Worm (Caenorhabditis elegans) whole organism, L3 larva: Measurements from ENCODE around the gene ZC13.10.

Experiments
- ZK546.5 ChIP-seq: sonication (generic microtip); optimal IDR thresholded peaks from 2 replicates; lab custom pipeline; 2017; ENCODE audit warnings: missing biosample characterization, missing genetic modification characterization
- aly-2 ChIP-seq: fragments of 150-350 bp; optimal IDR thresholded peaks from 2 replicates; lab custom pipeline; 2014; ENCODE audit warnings: missing biosample characterization, missing genetic modification characterization
- ceh-16 ChIP-seq: sonication (generic microtip); optimal IDR thresholded peaks from 2 replicates; lab custom pipeline; 2017; ENCODE audit warnings: missing biosample characterization, missing genetic modification characterization
- ceh-28 ChIP-seq: fragments of 150-350 bp; optimal IDR thresholded peaks from 2 replicates; lab custom pipeline; 2014; ENCODE audit warnings: missing biosample characterization, missing genetic modification reagents, missing genetic modification characterization
- ceh-82 ChIP-seq: fragments of 150-350 bp; optimal IDR thresholded peaks from 2 replicates; lab custom pipeline; 2014; ENCODE audit warnings: missing biosample characterization, missing genetic modification characterization
- egl-5 ChIP-seq: fragments of 150-350 bp; optimal IDR thresholded peaks from 2 replicates; lab custom pipeline; 2017; ENCODE audit warnings: missing biosample characterization, missing genetic modification reagents, missing genetic modification characterization, inconsistent platforms
- elt-1 ChIP-seq: fragments of 150-350 bp; optimal IDR thresholded peaks from 2 replicates; lab custom pipeline; 2014; ENCODE audit warnings: missing biosample characterization, missing genetic modification characterization
- elt-2 ChIP-seq: sonication (generic microtip); optimal IDR thresholded peaks from 2 replicates; lab custom pipeline; 2016; ENCODE audit warnings: missing genetic modification reagents, mild to moderate bottlenecking, missing genetic modification characterization, missing compliant biosample characterization
- eor-1 ChIP-seq, 2 experiments: fragments of 150-350 bp; optimal IDR thresholded peaks; 2 replicates each; lab custom pipeline; 2014 to 2018; ENCODE audit warnings: missing biosample characterization in 2 of 2, missing genetic modification characterization in 2 of 2
- fkh-10 ChIP-seq: sonication (generic microtip); optimal IDR thresholded peaks from 2 replicates; lab custom pipeline; 2017; ENCODE audit warnings: missing biosample characterization, missing genetic modification reagents, missing genetic modification characterization
- fkh-2 ChIP-seq: fragments of 150-350 bp; optimal IDR thresholded peaks from 2 replicates; lab custom pipeline; 2014; ENCODE audit warnings: missing biosample characterization, missing genetic modification reagents, missing genetic modification characterization
- fos-1 ChIP-seq: fragments of 150-350 bp; optimal IDR thresholded peaks from 2 replicates; lab custom pipeline; 2014; ENCODE audit warnings: missing biosample characterization, missing genetic modification characterization
- hmg-11 ChIP-seq: sonication (generic microtip); optimal IDR thresholded peaks from 2 replicates; lab custom pipeline; 2016; ENCODE audit warnings: missing genetic modification characterization, missing compliant biosample characterization
- mdl-1 ChIP-seq: fragments of 150-350 bp; optimal IDR thresholded peaks from 2 replicates; lab custom pipeline; 2014; ENCODE audit warnings: missing biosample characterization, missing genetic modification characterization
- mml-1 ChIP-seq: fragments of 150-350 bp; sonication (generic microtip); optimal IDR thresholded peaks from 3 replicates; lab custom pipeline; 2014; ENCODE audit warnings: missing biosample characterization, missing genetic modification characterization
- nfya-1 ChIP-seq: sonication (generic microtip); optimal IDR thresholded peaks from 2 replicates; lab custom pipeline; 2017; ENCODE audit warnings: missing genetic modification characterization, mild to moderate bottlenecking, missing compliant biosample characterization, antibody characterized with exemption, moderate library complexity; ENCODE audit not compliant: insufficient read depth
- nhr-11 ChIP-seq: fragments of 150-350 bp; optimal IDR thresholded peaks from 2 replicates; lab custom pipeline; 2014; ENCODE audit warnings: missing biosample characterization, missing genetic modification characterization
- nhr-12 ChIP-seq: fragments of 150-350 bp; optimal IDR thresholded peaks from 2 replicates; lab custom pipeline; 2014; ENCODE audit warnings: missing biosample characterization, missing genetic modification characterization
- nhr-23 ChIP-seq: fragments of 150-350 bp; optimal IDR thresholded peaks from 2 replicates; lab custom pipeline; 2014; ENCODE audit warnings: missing biosample characterization, missing genetic modification reagents, missing genetic modification characterization
- nhr-25 ChIP-seq: sonication (generic microtip); optimal IDR thresholded peaks from 2 replicates; lab custom pipeline; 2017; ENCODE audit warnings: missing biosample characterization, missing genetic modification characterization
- nhr-43 ChIP-seq: sonication (generic microtip); optimal IDR thresholded peaks from 2 replicates; lab custom pipeline; 2016; ENCODE audit warnings: mild to moderate bottlenecking, missing genetic modification characterization, missing compliant biosample characterization; ENCODE audit not compliant: poor library complexity, severe bottlenecking
- nhr-67 ChIP-seq: fragments of 150-350 bp; optimal IDR thresholded peaks from 2 replicates; lab custom pipeline; 2014; ENCODE audit warnings: missing biosample characterization, missing genetic modification characterization
- nhr-77 ChIP-seq: fragments of 150-350 bp; optimal IDR thresholded peaks from 2 replicates; lab custom pipeline; 2014; ENCODE audit warnings: missing biosample characterization, missing genetic modification characterization
- sea-2 ChIP-seq: fragments of 150-350 bp; sonication (generic microtip); optimal IDR thresholded peaks from 4 replicates; lab custom pipeline; 2014; ENCODE audit warnings: missing biosample characterization, missing genetic modification reagents, missing genetic modification characterization
- skn-1 ChIP-seq: fragments of 150-350 bp; optimal IDR thresholded peaks from 2 replicates; lab custom pipeline; 2014; ENCODE audit warnings: missing biosample characterization, missing genetic modification characterization
- snpc-4 ChIP-seq: fragments of 150-350 bp; optimal IDR thresholded peaks from 2 replicates; lab custom pipeline; 2014; ENCODE audit warnings: missing biosample characterization, missing genetic modification characterization
- tbx-2 ChIP-seq: sonication (generic microtip); optimal IDR thresholded peaks from 2 replicates; lab custom pipeline; 2016; ENCODE audit warnings: mild to moderate bottlenecking, missing genetic modification characterization, missing compliant biosample characterization
- ztf-11 ChIP-seq: fragments of 150-350 bp; optimal IDR thresholded peaks from 2 replicates; lab custom pipeline; 2014; ENCODE audit warnings: missing biosample characterization, missing genetic modification characterization

Gene ZC13.10

ce11 chrX:918097-918496 is 15.7 kb upstream of the ZC13.10 start, which contains the start of gene F35H12.5:
F35H12.5 (plus strand) TSS chrX:918397.
- no peak for TF ChIP-seq skn-1 (tag; lab: Kevin White, UChicago)
- no peak for TF ChIP-seq mml-1 (tag; lab: Kevin White, UChicago)
- TF ChIP-seq sea-2 (GFP tag; lab: Kevin White, UChicago): no peak
- TF ChIP-seq ZK546.5 (tag; lab: Kevin White, UChicago): no peak
- no peak for TF ChIP-seq eor-1 (tag; optimal IDR thresholded peaks at IDR 0.05; lab: Kevin White, UChicago)
- TF ChIP-seq elt-2 (tag; lab: Kevin White, UChicago): no peak
- TF ChIP-seq ceh-82 (tag; lab: Kevin White, UChicago): no peak
- TF ChIP-seq ceh-28 (tag; lab: Kevin White, UChicago): no peak
- no peak for TF ChIP-seq hmg-11 (tag; lab: Kevin White, UChicago)
- no peak for TF ChIP-seq fkh-2

ce11 chrX:915510-915909 is 13.1 kb upstream of the ZC13.10 start, which contains the start of gene sel-12:
sel-12 (plus strand) TSS chrX:915867.
- no peak for TF ChIP-seq fkh-2
- peak; percentile 34 for TF ChIP-seq nfya-1 (tag; lab: Kevin White, UChicago)
- TF ChIP-seq skn-1 (tag; lab: Kevin White, UChicago): peak; percentile 48
- peak; percentile 17 for TF ChIP-seq hmg-11 (tag; lab: Kevin White, UChicago)
- TF ChIP-seq, all 47 proteins: peak for 3

- TF ChIP-seq egl-5 (tag; lab: Kevin White, UChicago): no peak
- no peak for TF ChIP-seq nhr-23 (tag; lab: Kevin White, UChicago)
- TF ChIP-seq hmg-11 (tag; lab: Kevin White, UChicago): no peak
- no peak for TF ChIP-seq elt-1 (tag; lab: Kevin White, UChicago)
- no peak for TF ChIP-seq nhr-43
- TF ChIP-seq ceh-16 (tag; lab: Kevin White, UChicago): no peak
- no peak for TF ChIP-seq tbx-2 (tag; lab: Kevin White, UChicago)
- TF ChIP-seq, all 47 proteins: peak for 0
Measured at ce11 chrX:912990-913389, 10.6 kb upstream of the ZC13.10 start, which contains the start of gene F35H12.6. F35H12.6 (plus strand) TSS chrX:913290.

ce11 chrX:912564-912963 is 10.2 kb upstream of the ZC13.10 start:
- TF ChIP-seq nhr-25 (tag; lab: Kevin White, UChicago): no peak
- no peak for TF ChIP-seq hmg-11 (tag; lab: Kevin White, UChicago)
- no peak for TF ChIP-seq ceh-16 (tag; lab: Kevin White, UChicago)
- no peak for TF ChIP-seq skn-1 (tag; lab: Kevin White, UChicago)

- TF ChIP-seq snpc-4 (no peak), ztf-11 (tag; lab: Kevin White, UChicago) (no peak), nhr-67 (no peak), mdl-1 (tag; lab: Kevin White, UChicago) (no peak), fkh-10 (GFP tag; lab: Kevin White, UChicago) (peak; percentile 24), nhr-12 (tag; lab: Kevin White, UChicago) (no peak), hmg-11 (tag; lab: Kevin White, UChicago) (peak; percentile 20), fos-1 (tag; lab: Kevin White, UChicago) (no peak), aly-2 (tag; lab: Kevin White, UChicago) (no peak)
Measured at ce11 chrX:910337-910736, 7.9 kb upstream of the ZC13.10 start.

ce11 chrX:897948-898347 is 4.5 kb downstream of the ZC13.10 start, which contains the start of gene mab-7:
mab-7 (minus strand) TSS chrX:898048.
- TF ChIP-seq skn-1 (tag; lab: Kevin White, UChicago) (no peak), nhr-25 (tag; lab: Kevin White, UChicago) (peak; percentile 39)

- TF ChIP-seq tbx-2 (tag; lab: Kevin White, UChicago) (no peak), nhr-77 (tag; lab: Kevin White, UChicago) (no peak), fos-1 (tag; lab: Kevin White, UChicago) (no peak), nhr-11 (tag; lab: Kevin White, UChicago) (no peak), ceh-82 (tag; lab: Kevin White, UChicago) (no peak)
Measured at ce11 chrX:888294-888693, 14.1 kb downstream of the ZC13.10 start, which contains the start of gene mam-1. mam-1 (minus strand) TSS chrX:888394.
